Worm (Caenorhabditis elegans) whole organism, L1 larva: ENCODE data around the gene vab-1.

Source experiments
- ama-1 ChIP-seq: fragments of 150-350 bp; optimal IDR thresholded peaks from 2 replicates; lab custom pipeline; 2014
- grh-1 ChIP-seq: fragments of 200-800 bp; sonication (Bioruptor generic); IDR thresholded peaks from 2 replicates; pipeline ENCODE4 v1.3.6; 2022; ENCODE audit warnings: missing genetic modification reagents, missing genetic modification characterization, missing compliant biosample characterization
- hpl-2 ChIP-seq: fragments of 150-350 bp; optimal IDR thresholded peaks from 2 replicates; lab custom pipeline; 2014; ENCODE audit warnings: missing biosample characterization, missing genetic modification reagents, missing genetic modification characterization
- mep-1 ChIP-seq: fragments of 150-350 bp; optimal IDR thresholded peaks from 2 replicates; lab custom pipeline; 2014; ENCODE audit warnings: missing biosample characterization, missing genetic modification characterization
- nhr-28 ChIP-seq: fragments of 150-350 bp; optimal IDR thresholded peaks from 2 replicates; lab custom pipeline; 2014; ENCODE audit warnings: missing biosample characterization, missing genetic modification characterization
- nhr-90 ChIP-seq: sonication (generic microtip); optimal IDR thresholded peaks from 2 replicates; lab custom pipeline; 2016; ENCODE audit warnings: mild to moderate bottlenecking, missing genetic modification characterization, missing compliant biosample characterization; ENCODE audit not compliant: poor library complexity
- rnt-1 ChIP-seq: sonication (generic microtip); optimal IDR thresholded peaks from 2 replicates; lab custom pipeline; 2016; ENCODE audit warnings: mild to moderate bottlenecking, missing genetic modification characterization, moderate library complexity, missing compliant biosample characterization
- sox-4 ChIP-seq: sonication (generic microtip); optimal IDR thresholded peaks from 2 replicates; lab custom pipeline; 2016; ENCODE audit warnings: missing genetic modification characterization, missing compliant biosample characterization
- unc-86 ChIP-seq: sonication (generic microtip); optimal IDR thresholded peaks from 2 replicates; lab custom pipeline; 2016; ENCODE audit warnings: missing genetic modification characterization, missing compliant biosample characterization
- zag-1 ChIP-seq: fragments of 150-350 bp; optimal IDR thresholded peaks from 2 replicates; lab custom pipeline; 2014; ENCODE audit warnings: missing biosample characterization, missing genetic modification characterization

DNA sequence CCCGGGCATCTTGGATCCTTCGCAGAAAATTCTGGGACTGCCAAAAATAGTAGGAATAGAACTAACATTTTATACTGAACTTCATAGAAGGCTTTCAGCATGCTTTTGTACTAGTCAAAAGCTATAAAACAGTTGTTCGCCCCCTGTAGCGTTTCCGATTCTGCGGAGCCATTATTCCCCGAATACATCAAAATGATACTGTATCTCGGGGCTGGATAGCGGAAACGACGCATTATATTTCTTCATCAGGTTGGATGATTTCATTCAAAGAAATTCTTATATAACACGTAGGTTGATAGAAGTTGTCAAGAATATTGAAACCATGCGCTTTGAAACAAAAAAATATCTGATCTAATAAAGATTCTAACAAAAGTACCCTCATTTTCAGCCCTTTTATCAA lies 46.2 kb downstream of the vab-1 start, which contains the start of gene clec-137:
- no peak for TF ChIP-seq nhr-90 (tag; lab: Kevin White, UChicago)
- no peak for TF ChIP-seq grh-1 (GFP tag; lab: Robert Waterston, UW)
- TF ChIP-seq nhr-28: no peak
- TF ChIP-seq unc-86 (tag; lab: Kevin White, UChicago): no peak
- TF ChIP-seq mep-1 (tag; lab: Kevin White, UChicago): no peak
- TF ChIP-seq zag-1 (tag; lab: Kevin White, UChicago): no peak
- no peak for TF ChIP-seq sox-4 (tag; lab: Kevin White, UChicago)
- TF ChIP-seq hpl-2 (GFP tag; lab: Kevin White, UChicago): no peak
- no peak for TF ChIP-seq rnt-1 (tag; lab: Kevin White, UChicago)
- TF ChIP-seq ama-1: no peak
